Worm (Caenorhabditis elegans): ENCODE measurements around the gene pfd-5.

Gene pfd-5

DNA sequence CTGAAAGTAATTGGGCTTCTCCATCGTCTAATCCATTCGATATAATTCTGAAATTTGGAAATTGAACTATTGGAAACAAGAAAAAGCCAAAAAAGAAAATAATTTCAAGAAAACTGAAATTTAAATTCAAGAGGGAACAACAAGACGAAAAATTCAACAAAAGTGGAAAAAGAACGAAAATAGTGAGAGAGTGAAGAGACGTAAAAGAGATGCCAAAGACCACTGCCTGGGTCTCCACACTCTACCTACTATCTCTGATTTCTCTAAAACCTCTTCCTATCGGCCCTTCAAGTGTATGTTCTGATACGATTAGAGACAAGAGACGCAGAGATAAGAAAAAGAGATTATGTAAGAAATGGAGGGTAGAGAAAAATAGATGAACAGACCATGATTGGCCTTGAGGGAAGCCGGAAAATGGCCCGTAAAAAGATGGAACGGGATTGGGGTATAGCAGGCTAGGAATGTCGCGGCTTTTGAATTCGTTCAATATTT lies 44.9 kb downstream of the pfd-5 start, which contains the start of gene ogt-1 (continued):
- no peak for TF ChIP-seq unc-30 (tag; optimal IDR thresholded peaks at IDR 0.05)
- TF ChIP-seq nhr-84 (tag; optimal IDR thresholded peaks at IDR 0.05): no peak
- no peak for TF ChIP-seq alr-1 (tag; optimal IDR thresholded peaks at IDR 0.05; ENCODE audit: borderline replicate concordance)
- TF ChIP-seq aly-2 (tag; optimal IDR thresholded peaks at IDR 0.05): peak; percentile 66
- TF ChIP-seq ztf-11 (tag; optimal IDR thresholded peaks at IDR 0.05): no peak
- peak; percentile 72 for TF ChIP-seq unc-86 (tag; optimal IDR thresholded peaks at IDR 0.05)
- peak; percentile 68 for TF ChIP-seq jun-1 (tag; optimal IDR thresholded peaks at IDR 0.05)
- peak; percentile 62 for TF ChIP-seq irx-1 (tag; optimal IDR thresholded peaks at IDR 0.05)
- TF ChIP-seq mdl-1 (tag; optimal IDR thresholded peaks at IDR 0.05): peak in 1 of 2 experiments; percentile 79
- peak; percentile 65 for TF ChIP-seq mef-2 (tag; optimal IDR thresholded peaks at IDR 0.05)
- no peak for TF ChIP-seq hlh-4 (tag; optimal IDR thresholded peaks at IDR 0.05)
- peak; percentile 33 for TF ChIP-seq dsc-1 (tag; optimal IDR thresholded peaks at IDR 0.05)
- TF ChIP-seq lir-3 (tag; optimal IDR thresholded peaks at IDR 0.05; ENCODE audit: poor library complexity): peak; percentile 72
- peak; percentile 86 for TF ChIP-seq nhr-19 (GFP tag; conservative IDR thresholded peaks at IDR 0.05)
- TF ChIP-seq ceh-90 (tag; optimal IDR thresholded peaks at IDR 0.05): no peak
- TF ChIP-seq fkh-8 (tag; optimal IDR thresholded peaks at IDR 0.05): peak; percentile 46
- peak; percentile 94 for TF ChIP-seq snu-23 (GFP tag; optimal IDR thresholded peaks at IDR 0.05)
- no peak for TF ChIP-seq lin-15B (tag; optimal IDR thresholded peaks at IDR 0.05)
- TF ChIP-seq lin-14 (GFP tag; optimal IDR thresholded peaks at IDR 0.05): peak; percentile 97
- TF ChIP-seq nhr-77 (tag; optimal IDR thresholded peaks at IDR 0.05): peak; percentile 71
- peak; percentile 80 for TF ChIP-seq xbp-1 (tag; optimal IDR thresholded peaks at IDR 0.05)
- TF ChIP-seq ama-1 (optimal IDR thresholded peaks at IDR 0.05): peak; percentile 84
- TF ChIP-seq nhr-11 (tag; optimal IDR thresholded peaks at IDR 0.05): peak; percentile 74
- peak; percentile 64 to 70 (median 66) for TF ChIP-seq dpl-1 (GFP tag; optimal IDR thresholded peaks at IDR 0.05)

DNA sequence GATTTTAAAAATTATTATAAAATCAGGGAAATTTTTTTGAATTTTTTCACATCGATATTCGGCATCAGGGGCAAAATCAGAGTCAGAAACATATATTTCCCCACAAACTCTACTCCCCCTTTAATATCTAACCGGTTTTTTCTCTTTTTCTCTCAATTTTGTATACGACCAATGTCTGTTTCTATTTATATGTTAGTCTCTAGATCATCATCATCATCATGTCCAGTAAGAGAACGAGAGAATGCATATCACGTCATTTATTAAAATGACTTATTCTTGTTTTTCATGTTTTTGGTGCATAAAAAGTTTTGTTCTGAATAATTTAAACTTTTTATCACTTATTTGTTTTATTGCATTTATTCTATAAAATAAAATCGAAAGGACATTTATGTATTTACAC lies 46.1 kb downstream of the pfd-5 start:
- no peak for TF ChIP-seq efl-3 (GFP tag; optimal IDR thresholded peaks at IDR 0.05)
- TF ChIP-seq lsy-2 (tag; optimal IDR thresholded peaks at IDR 0.05): peak in 1 of 2 experiments; percentile 17
- no peak for TF ChIP-seq hlh-17 (GFP tag; optimal IDR thresholded peaks at IDR 0.05; ENCODE audit: borderline replicate concordance)
- TF ChIP-seq snu-23 (GFP tag; optimal IDR thresholded peaks at IDR 0.05): peak; percentile 13
- peak; percentile 51 for TF ChIP-seq lin-14 (GFP tag; optimal IDR thresholded peaks at IDR 0.05)
- peak; percentile 17 for TF ChIP-seq nhr-20 (tag; optimal IDR thresholded peaks at IDR 0.05)
- TF ChIP-seq nhr-19 (GFP tag; conservative IDR thresholded peaks at IDR 0.05): peak; percentile 26; the same call in 1 of the 2 replicates
- TF ChIP-seq pag-3 (tag; optimal IDR thresholded peaks at IDR 0.05; ENCODE audit: borderline replicate concordance, insufficient read depth): no peak
- TF ChIP-seq lin-35 (GFP tag; optimal IDR thresholded peaks at IDR 0.05): no peak
- TF ChIP-seq nhr-71 (tag; optimal IDR thresholded peaks at IDR 0.05): peak; percentile 23
- peak; percentile 74 for TF ChIP-seq grh-1 (GFP tag; IDR thresholded peaks at IDR 0.05)
- no peak for TF ChIP-seq dsc-1 (tag; optimal IDR thresholded peaks at IDR 0.05)

DNA sequence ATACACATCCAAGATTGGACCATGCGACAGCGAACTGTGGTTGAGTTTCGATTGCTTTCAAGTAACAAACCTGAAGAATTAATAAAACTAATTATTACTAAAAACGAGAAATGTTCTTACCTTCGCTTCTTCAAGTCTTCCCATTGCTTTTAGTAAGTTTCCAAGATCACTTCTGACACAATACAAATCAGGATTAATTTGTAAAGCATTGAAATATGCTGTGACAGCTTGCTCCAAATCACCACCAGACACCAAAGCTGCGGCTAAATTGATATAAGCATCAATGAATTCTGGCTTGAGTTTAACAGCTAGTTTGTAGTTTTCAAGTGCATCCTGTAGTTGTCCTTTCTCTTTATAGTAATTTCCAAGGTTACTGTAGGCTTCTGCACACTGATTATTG lies 48.5 kb downstream of the pfd-5 start:
- no peak for TF ChIP-seq nhr-11 (tag; optimal IDR thresholded peaks at IDR 0.05)
- no peak for TF ChIP-seq pax-3 (tag; optimal IDR thresholded peaks at IDR 0.05)
- no peak for TF ChIP-seq sptf-1 (tag; optimal IDR thresholded peaks at IDR 0.05)

DNA sequence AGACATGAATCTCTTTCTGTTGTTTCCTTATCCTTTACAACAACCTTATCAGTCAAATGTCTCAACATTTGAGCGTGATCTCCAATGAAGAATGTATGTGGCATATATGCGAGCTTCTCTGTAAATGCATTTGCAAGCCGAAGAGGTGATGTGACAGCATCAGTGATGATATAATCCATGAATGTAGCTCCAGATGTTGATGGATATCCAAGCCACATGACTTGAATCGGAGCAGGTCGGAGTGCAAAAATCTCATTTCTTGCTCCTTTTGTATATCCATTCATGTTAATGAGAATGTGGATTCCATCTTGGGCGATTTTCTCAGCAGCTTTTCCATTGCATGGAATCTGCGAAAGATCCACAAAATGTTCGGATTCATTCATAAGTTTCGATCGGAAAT lies 50.5 kb downstream of the pfd-5 start:
- no peak for TF ChIP-seq lin-15B (tag; optimal IDR thresholded peaks at IDR 0.05)
- TF ChIP-seq isw-1 (GFP tag; IDR thresholded peaks at IDR 0.05): no peak
- TF ChIP-seq unc-86 (tag; optimal IDR thresholded peaks at IDR 0.05): no peak
- TF ChIP-seq nhr-237 (tag; optimal IDR thresholded peaks at IDR 0.05): no peak
- no peak for TF ChIP-seq zip-4 (GFP tag; optimal IDR thresholded peaks at IDR 0.05)
- TF ChIP-seq efl-1 (optimal IDR thresholded peaks at IDR 0.05): no peak
- TF ChIP-seq efl-1 (GFP tag; optimal IDR thresholded peaks at IDR 0.05 in 1 of 2): peak in 1 of 2 experiments; percentile 86

All from whole organism, L1 larva.